Fruit fly (Drosophila melanogaster) whole organism, embryonic: ENCODE data around the gene Vajk3.

Source experiments
- Antp ChIP-seq: fragments of 200-800 bp; sonication (Bioruptor generic); optimal IDR thresholded peaks from 3 replicates; lab custom pipeline; 2016; ENCODE audit warnings: missing biosample characterization, missing genetic modification characterization
- CG10366 ChIP-seq: fragments of 200-800 bp; sonication (Bioruptor generic); IDR thresholded peaks from 2 replicates; pipeline ENCODE4 v1.3.6; 2022; ENCODE audit warnings: missing biosample characterization, missing genetic modification characterization
- CG11504 ChIP-seq: fragments of 200-800 bp; sonication (Bioruptor generic); optimal IDR thresholded peaks from 3 replicates; lab custom pipeline; 2019; ENCODE audit warnings: missing biosample characterization, mild to moderate bottlenecking, missing genetic modification characterization, moderate library complexity
- CG12155 ChIP-seq: fragments of 200-800 bp; sonication (Bioruptor generic); optimal IDR thresholded peaks from 3 replicates; lab custom pipeline; 2016; ENCODE audit warnings: missing biosample characterization, missing genetic modification characterization
- CG12744 ChIP-seq: fragments of 200-800 bp; sonication (Bioruptor generic); optimal IDR thresholded peaks from 2 replicates; lab custom pipeline; 2016; ENCODE audit warnings: missing biosample characterization, missing genetic modification characterization
- CG13296 ChIP-seq: fragments of 200-800 bp; sonication (Bioruptor generic); optimal IDR thresholded peaks from 3 replicates; lab custom pipeline; 2018; ENCODE audit warnings: missing biosample characterization, mild to moderate bottlenecking, missing genetic modification characterization
- CG13424 ChIP-seq: fragments of 200-800 bp; sonication (Bioruptor generic); optimal IDR thresholded peaks from 2 replicates; lab custom pipeline; 2019; ENCODE audit warnings: missing biosample characterization, mild to moderate bottlenecking, missing genetic modification characterization, moderate library complexity
- CG13894 ChIP-seq: fragments of 200-800 bp; sonication (Bioruptor generic); optimal IDR thresholded peaks from 3 replicates; lab custom pipeline; 2018; ENCODE audit warnings: missing biosample characterization, mild to moderate bottlenecking, missing genetic modification characterization, moderate library complexity
- CG17912 ChIP-seq: fragments of 200-800 bp; sonication (Bioruptor generic); optimal IDR thresholded peaks from 2 replicates; lab custom pipeline; 2018; ENCODE audit warnings: missing biosample characterization, mild to moderate bottlenecking, missing genetic modification characterization
- CG18476 ChIP-seq: fragments of 200-800 bp; sonication (Bioruptor generic); optimal IDR thresholded peaks from 2 replicates; lab custom pipeline; 2016; ENCODE audit warnings: missing biosample characterization, mild to moderate bottlenecking, missing genetic modification characterization
- CG31365 ChIP-seq: fragments of 200-800 bp; sonication (Bioruptor generic); optimal IDR thresholded peaks from 2 replicates; lab custom pipeline; 2018; ENCODE audit warnings: missing biosample characterization, mild to moderate bottlenecking, missing genetic modification characterization
- CG32532 ChIP-seq: fragments of 200-800 bp; sonication (Bioruptor generic); IDR thresholded peaks from 2 replicates; pipeline ENCODE4 v1.3.6; 2022; ENCODE audit warnings: missing biosample characterization, missing genetic modification characterization
- CG34224 ChIP-seq: fragments of 200-800 bp; sonication (Bioruptor generic); IDR thresholded peaks from 3 replicates; pipeline ENCODE4 v1.3.6; 2022; ENCODE audit warnings: missing biosample characterization, missing genetic modification characterization; ENCODE audit not compliant: partially characterized antibody
- CG3726 ChIP-seq: fragments of 200-800 bp; sonication (Bioruptor generic); IDR thresholded peaks from 3 replicates; pipeline ENCODE4, ENCODE4 v1.3.6; 2022; ENCODE audit warnings: missing biosample characterization, missing genetic modification characterization
- CG7556 ChIP-seq: fragments of 200-800 bp; sonication (Bioruptor generic); optimal IDR thresholded peaks from 2 replicates; lab custom pipeline; 2017; ENCODE audit warnings: missing biosample characterization, mild to moderate bottlenecking, missing genetic modification characterization
- CG8290 ChIP-seq, 3 experiments: fragments of 200-800 bp; sonication (Bioruptor generic); optimal IDR thresholded peaks; 2 replicates each; lab custom pipeline; 2016 to 2019; ENCODE audit warnings: missing biosample characterization in 3 of 3, missing genetic modification characterization in 3 of 3, mild to moderate bottlenecking in 2 of 3, moderate library complexity in 1 of 3
- CG9932 ChIP-seq: fragments of 200-800 bp; sonication (Bioruptor generic); IDR thresholded peaks from 2 replicates; pipeline ENCODE4 v1.3.6; 2022; ENCODE audit warnings: missing biosample characterization, missing genetic modification characterization
- CTCF ChIP-seq: fragments of 200-800 bp; sonication (Bioruptor generic); optimal IDR thresholded peaks from 2 replicates; lab custom pipeline; 2017; ENCODE audit warnings: missing biosample characterization, mild to moderate bottlenecking, missing genetic modification characterization, moderate library complexity
- Camta ChIP-seq: fragments of 200-800 bp; sonication (Bioruptor generic); optimal IDR thresholded peaks from 2 replicates; lab custom pipeline; 2016; ENCODE audit warnings: missing biosample characterization, missing genetic modification characterization
- Eip74EF ChIP-seq, 2 experiments: fragments of 200-800 bp in 1 of 2; fragments of >200 bp in 1 of 2; sonication (Bioruptor generic) in 1 of 2; optimal IDR thresholded peaks; 2 replicates each; lab custom pipeline; 2017 to 2019; ENCODE audit warnings: missing biosample characterization in 2 of 2, missing genetic modification characterization in 2 of 2, mild to moderate bottlenecking in 1 of 2, moderate library complexity in 1 of 2
- Elba2 ChIP-seq: fragments of 200-800 bp; sonication (Bioruptor generic); optimal IDR thresholded peaks from 3 replicates; lab custom pipeline; 2016; ENCODE audit warnings: missing biosample characterization, missing genetic modification characterization
- Ets65A ChIP-seq: fragments of 200-800 bp; sonication (Bioruptor generic); peaks from one replicate; lab custom pipeline; 2016; ENCODE audit warnings: missing biosample characterization, missing genetic modification characterization
- Meics ChIP-seq: fragments of 200-800 bp; sonication (Bioruptor generic); optimal IDR thresholded peaks from 2 replicates; lab custom pipeline; 2017; ENCODE audit warnings: missing biosample characterization, mild to moderate bottlenecking, missing genetic modification characterization
- TFAM ChIP-seq: fragments of 200-800 bp; sonication (Bioruptor generic); optimal IDR thresholded peaks from 2 replicates; lab custom pipeline; 2017; ENCODE audit warnings: missing biosample characterization, missing genetic modification characterization, inconsistent platforms
- Tbp ChIP-seq: fragments of >200 bp; optimal IDR thresholded peaks from 2 replicates; lab custom pipeline; 2018; ENCODE audit warnings: missing biosample characterization, missing genetic modification characterization
- Xbp1 ChIP-seq: fragments of 200-800 bp; sonication (Bioruptor generic); optimal IDR thresholded peaks from 3 replicates; lab custom pipeline; 2016; ENCODE audit warnings: missing biosample characterization, mild to moderate bottlenecking, missing genetic modification characterization
- caup ChIP-seq: fragments of 200-800 bp; sonication (Bioruptor generic); optimal IDR thresholded peaks from 3 replicates; lab custom pipeline; 2017; ENCODE audit warnings: missing biosample characterization, mild to moderate bottlenecking, missing genetic modification characterization, moderate library complexity; ENCODE audit not compliant: severe bottlenecking
- cg ChIP-seq: fragments of 200-800 bp; sonication (Bioruptor generic); optimal IDR thresholded peaks from 3 replicates; lab custom pipeline; 2019; ENCODE audit warnings: missing biosample characterization, mild to moderate bottlenecking, missing genetic modification characterization, moderate library complexity
- croc ChIP-seq: fragments of 200-800 bp; sonication (Bioruptor generic); conservative IDR thresholded peaks from 3 replicates; pipeline ENCODE4 v1.3.6; 2022; ENCODE audit warnings: missing biosample characterization, missing genetic modification characterization
- fd64A ChIP-seq: fragments of 200-800 bp; sonication (Bioruptor generic); optimal IDR thresholded peaks from 3 replicates; lab custom pipeline; 2018; ENCODE audit warnings: missing biosample characterization, mild to moderate bottlenecking, missing genetic modification characterization
- gce ChIP-seq: fragments of 200-800 bp; sonication (Bioruptor generic); IDR thresholded peaks from 3 replicates; pipeline ENCODE4 v1.3.6; 2022; ENCODE audit warnings: missing biosample characterization, missing genetic modification characterization
- gt ChIP-seq: fragments of 200-800 bp; sonication (Bioruptor generic); IDR thresholded peaks from 2 replicates; pipeline ENCODE4 v1.3.6; 2022; ENCODE audit warnings: missing biosample characterization, missing genetic modification characterization
- mld ChIP-seq: fragments of 200-800 bp; sonication (Bioruptor generic); IDR thresholded peaks from 3 replicates; pipeline ENCODE4 v1.3.6; 2022; ENCODE audit warnings: missing biosample characterization, missing genetic modification characterization; ENCODE audit not compliant: partially characterized antibody
- ranshi ChIP-seq: fragments of 200-800 bp; sonication (Bioruptor generic); IDR thresholded peaks from 2 replicates; pipeline ENCODE4 v1.3.6; 2022; ENCODE audit warnings: missing biosample characterization, missing genetic modification characterization
- sd ChIP-seq: fragments of 200-800 bp; sonication (Bioruptor generic); optimal IDR thresholded peaks from 3 replicates; lab custom pipeline; 2018; ENCODE audit warnings: missing biosample characterization, mild to moderate bottlenecking, missing genetic modification characterization, moderate library complexity
- stc ChIP-seq: fragments of 200-800 bp; sonication (Bioruptor generic); IDR thresholded peaks from 2 replicates; pipeline ENCODE4 v1.3.6; 2022; ENCODE audit warnings: missing biosample characterization, missing genetic modification characterization
- tio ChIP-seq: fragments of 200-800 bp; sonication (Bioruptor generic); optimal IDR thresholded peaks from 2 replicates; lab custom pipeline; 2017; ENCODE audit warnings: missing biosample characterization, missing genetic modification characterization, inconsistent platforms
- tll ChIP-seq, 2 experiments: fragments of 200-800 bp in 1 of 2; fragments of >200 bp in 1 of 2; sonication (Bioruptor generic) in 1 of 2; optimal IDR thresholded peaks; 2 replicates each; lab custom pipeline; 2017 to 2019; ENCODE audit warnings: missing biosample characterization in 2 of 2, missing genetic modification characterization in 2 of 2, mild to moderate bottlenecking in 1 of 2, moderate library complexity in 1 of 2
- usp ChIP-seq: fragments of >200 bp; optimal IDR thresholded peaks from 2 replicates; lab custom pipeline; 2017; ENCODE audit warnings: missing biosample characterization, missing genetic modification characterization
- zen ChIP-seq: fragments of 200-800 bp; sonication (Bioruptor generic); optimal IDR thresholded peaks from 3 replicates; lab custom pipeline; 2018; ENCODE audit warnings: missing biosample characterization, mild to moderate bottlenecking, missing genetic modification characterization, moderate library complexity

The Vajk3 gene

DNA sequence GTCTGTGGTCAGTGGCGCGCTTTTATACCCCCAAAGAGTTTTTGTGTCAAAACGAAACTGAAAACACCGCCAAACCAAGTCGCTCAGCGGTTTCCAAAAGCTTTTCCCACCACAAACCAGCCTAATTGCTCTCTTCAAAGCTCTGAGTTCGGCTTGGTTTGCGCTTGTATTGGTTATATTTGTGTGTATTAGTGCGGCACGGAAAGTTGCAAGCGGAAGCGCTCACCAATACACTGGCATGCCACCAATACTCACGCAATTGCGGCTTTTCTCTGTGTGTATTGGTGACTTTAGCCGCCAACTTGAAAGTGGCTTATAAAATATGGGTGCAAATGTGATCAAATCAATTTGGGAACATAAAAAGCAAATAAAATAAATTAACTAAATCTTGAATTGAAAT, at the start of gene Vajk3:
Vajk3 (minus strand) TSS at position 1 of the 400 bp plus-strand sequence.
- TF ChIP-seq gt, result no peak
- TF ChIP-seq Xbp1 (GFP tag; lab: Kevin White, UChicago), result no peak
- TF ChIP-seq Ets65A (GFP tag; lab: Kevin White, UChicago), result peak; percentile 17
- no peak for TF ChIP-seq CG17912 (GFP tag; lab: Kevin White, UChicago)
- TF ChIP-seq tio (GFP tag; lab: Kevin White, UChicago), result no peak
- no peak for TF ChIP-seq CG32532 (GFP tag; lab: Robert Waterston, UW)
- TF ChIP-seq gce (GFP tag; lab: Robert Waterston, UW), result no peak
- TF ChIP-seq CG3726, result no peak
- TF ChIP-seq CG12744 (GFP tag; lab: Kevin White, UChicago), result no peak
- no peak for TF ChIP-seq tll (GFP tag; optimal IDR thresholded peaks at IDR 0.05; lab: Kevin White, UChicago)
- TF ChIP-seq caup (GFP tag; lab: Kevin White, UChicago), result no peak
- no peak for TF ChIP-seq TFAM (GFP tag; lab: Kevin White, UChicago)
- TF ChIP-seq ranshi (GFP tag; lab: Robert Waterston, UW), result no peak
- peak; percentile 16 for TF ChIP-seq CG13296 (GFP tag; lab: Kevin White, UChicago)
- no peak for TF ChIP-seq Camta (GFP tag; lab: Kevin White, UChicago)
- no peak for TF ChIP-seq zen
- no peak for TF ChIP-seq CG18476 (GFP tag; lab: Kevin White, UChicago)
- TF ChIP-seq CG10366 (GFP tag; lab: Robert Waterston, UW), result no peak
- no peak for TF ChIP-seq CG34224 (GFP tag; lab: Robert Waterston, UW)
- no peak for TF ChIP-seq CG13424 (tag; lab: Kevin White, UChicago)
- TF ChIP-seq CG13894, result peak; percentile 3
- no peak for TF ChIP-seq Tbp (GFP tag; lab: Kevin White, UChicago)
- TF ChIP-seq cg (GFP tag; lab: Kevin White, UChicago), result peak; percentile 67
- TF ChIP-seq Antp (GFP tag; lab: Kevin White, UChicago), result no peak
- TF ChIP-seq CG8290 (GFP tag; optimal IDR thresholded peaks at IDR 0.05; lab: Kevin White, UChicago), result no peak
- TF ChIP-seq CG8290 (tag; optimal IDR thresholded peaks at IDR 0.05; lab: Kevin White, UChicago), result peak in 1 of 2 experiments; percentile 0
- no peak for TF ChIP-seq Elba2
- TF ChIP-seq CG12155 (GFP tag; lab: Kevin White, UChicago), result no peak
- TF ChIP-seq CG9932, result no peak
- no peak for TF ChIP-seq usp (GFP tag; lab: Kevin White, UChicago)
- peak in 1 of 2 experiments; percentile 18 for TF ChIP-seq Eip74EF (GFP tag; optimal IDR thresholded peaks at IDR 0.05; lab: Kevin White, UChicago)
- no peak for TF ChIP-seq stc (GFP tag; lab: Robert Waterston, UW)
- TF ChIP-seq sd (tag; lab: Kevin White, UChicago), result no peak
- no peak for TF ChIP-seq CTCF (GFP tag; lab: Kevin White, UChicago)
- TF ChIP-seq CG31365 (tag; lab: Kevin White, UChicago), result no peak
- no peak for TF ChIP-seq CG7556 (GFP tag; lab: Kevin White, UChicago)
- TF ChIP-seq, all 482 proteins: peak for 6

DNA sequence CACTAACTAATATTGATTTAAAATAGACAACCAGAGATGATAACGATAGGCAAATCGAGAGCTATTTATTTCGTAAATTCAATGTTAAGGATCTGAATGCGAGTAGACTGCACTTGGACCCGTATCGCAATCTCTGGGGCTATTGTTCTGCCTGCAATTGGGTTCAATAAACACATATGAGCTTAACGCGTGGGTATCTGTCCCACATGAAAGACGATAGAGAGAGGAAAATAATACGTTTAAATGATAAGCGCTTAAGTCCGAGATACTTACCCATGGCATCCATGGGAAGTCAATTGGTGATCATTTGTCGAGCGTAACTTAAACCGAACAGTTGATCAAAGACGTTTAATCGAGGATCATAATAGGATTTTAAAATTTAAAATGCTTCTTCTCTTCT, 32.5 kb upstream of the Vajk3 start, which contains the start of gene NimC2:
NimC2 (plus strand) TSS at position 301 of the 400 bp plus-strand sequence.
- no peak for TF ChIP-seq mld (GFP tag; lab: Robert Waterston, UW)
- no peak for TF ChIP-seq croc (GFP tag; lab: Robert Waterston, UW)
- TF ChIP-seq Meics (GFP tag; lab: Kevin White, UChicago), result no peak
- no peak for TF ChIP-seq fd64A
- no peak for TF ChIP-seq CG11504 (tag; lab: Kevin White, UChicago)
